Worm (Caenorhabditis elegans): ENCODE results near the gene twk-45.

Gene twk-45

ce11 chrIII:2834998-2835397, 33.3 kb upstream of the twk-45 start:
- TF ChIP-seq dmd-4 (tag; optimal IDR thresholded peaks at IDR 0.05): no peak
- TF ChIP-seq sem-4 (tag; optimal IDR thresholded peaks at IDR 0.05): no peak
- no peak for TF ChIP-seq skn-1 (tag; optimal IDR thresholded peaks at IDR 0.05)
- TF ChIP-seq lin-13 (GFP tag; optimal IDR thresholded peaks at IDR 0.05): no peak
- no peak for TF ChIP-seq lin-39 (tag; optimal IDR thresholded peaks at IDR 0.05)
- TF ChIP-seq crh-2 (tag; optimal IDR thresholded peaks at IDR 0.05): no peak
- TF ChIP-seq gmeb-1 (tag; optimal IDR thresholded peaks at IDR 0.05): no peak
- TF ChIP-seq ceh-16 (tag; optimal IDR thresholded peaks at IDR 0.05): no peak
- no peak for TF ChIP-seq snpc-4 (tag; optimal IDR thresholded peaks at IDR 0.05)
- TF ChIP-seq ceh-82 (tag; optimal IDR thresholded peaks at IDR 0.05): no peak

ce11 chrIII:2834363-2834762, 32.7 kb upstream of the twk-45 start, which contains the start of gene txdc-17:
Gene txdc-17, plus strand, starts transcription at chrIII:2834663.
- TF ChIP-seq R02D3.7 (tag; optimal IDR thresholded peaks at IDR 0.05): no peak
- TF ChIP-seq nhr-21 (tag; optimal IDR thresholded peaks at IDR 0.05): no peak
- no peak for TF ChIP-seq fos-1 (tag; optimal IDR thresholded peaks at IDR 0.05)
- TF ChIP-seq dmd-4 (tag; optimal IDR thresholded peaks at IDR 0.05): no peak
- no peak for TF ChIP-seq sma-3 (GFP tag; optimal IDR thresholded peaks at IDR 0.05)
- no peak for TF ChIP-seq nhr-77 (tag; optimal IDR thresholded peaks at IDR 0.05)
- TF ChIP-seq ceh-82 (tag; optimal IDR thresholded peaks at IDR 0.05): no peak
- TF ChIP-seq unc-39 (tag; optimal IDR thresholded peaks at IDR 0.05): no peak
- no peak for TF ChIP-seq nhr-6 (tag; optimal IDR thresholded peaks at IDR 0.05)
- TF ChIP-seq ztf-4 (tag; optimal IDR thresholded peaks at IDR 0.05): no peak
- TF ChIP-seq C34F6.9 (tag; optimal IDR thresholded peaks at IDR 0.05): no peak
- no peak for TF ChIP-seq elt-3 (tag; optimal IDR thresholded peaks at IDR 0.05)
- no peak for TF ChIP-seq lin-13 (GFP tag; optimal IDR thresholded peaks at IDR 0.05)
- no peak for TF ChIP-seq Y55F3AM.14 (GFP tag; optimal IDR thresholded peaks at IDR 0.05)
- TF ChIP-seq lin-11 (tag; optimal IDR thresholded peaks at IDR 0.05): no peak
- TF ChIP-seq ztf-11 (tag; optimal IDR thresholded peaks at IDR 0.05): no peak
- no peak for TF ChIP-seq mbf-1 (tag; optimal IDR thresholded peaks at IDR 0.05)
- no peak for TF ChIP-seq nhr-237 (tag; optimal IDR thresholded peaks at IDR 0.05)
- TF ChIP-seq peb-1 (tag; optimal IDR thresholded peaks at IDR 0.05): no peak
- no peak for TF ChIP-seq alr-1 (tag; optimal IDR thresholded peaks at IDR 0.05)

ce11 chrIII:2832483-2832882, 30.8 kb upstream of the twk-45 start, which contains the start of gene Y71H2AM.29:
Gene Y71H2AM.29, plus strand, starts transcription at chrIII:2832783.
- TF ChIP-seq C34F6.9 (tag; optimal IDR thresholded peaks at IDR 0.05) (no peak), nhr-23 (tag; optimal IDR thresholded peaks at IDR 0.05) (no peak), zag-1 (tag; optimal IDR thresholded peaks at IDR 0.05) (no peak), ztf-4 (tag; optimal IDR thresholded peaks at IDR 0.05) (no peak), nhr-11 (tag; optimal IDR thresholded peaks at IDR 0.05) (no peak), dmd-4 (tag; optimal IDR thresholded peaks at IDR 0.05) (no peak), egl-27 (tag; optimal IDR thresholded peaks at IDR 0.05) (no peak), unc-55 (GFP tag; optimal IDR thresholded peaks at IDR 0.05) (no peak), mab-5 (tag; optimal IDR thresholded peaks at IDR 0.05) (no peak), blmp-1 (tag; optimal IDR thresholded peaks at IDR 0.05; ENCODE audit: insufficient read depth) (no peak), ztf-11 (tag; optimal IDR thresholded peaks at IDR 0.05) (no peak), crh-2 (tag; optimal IDR thresholded peaks at IDR 0.05) (no peak), ceh-16 (tag; optimal IDR thresholded peaks at IDR 0.05) (no peak), mbf-1 (tag; optimal IDR thresholded peaks at IDR 0.05) (no peak), peb-1 (tag; optimal IDR thresholded peaks at IDR 0.05) (no peak), nhr-21 (tag; optimal IDR thresholded peaks at IDR 0.05) (no peak), elt-3 (tag; optimal IDR thresholded peaks at IDR 0.05) (no peak), unc-39 (tag; optimal IDR thresholded peaks at IDR 0.05) (no peak)

- TF ChIP-seq nhr-25 (tag; optimal IDR thresholded peaks at IDR 0.05) (no peak), nhr-11 (tag; optimal IDR thresholded peaks at IDR 0.05) (no peak), ztf-11 (tag; optimal IDR thresholded peaks at IDR 0.05) (no peak), zag-1 (tag; optimal IDR thresholded peaks at IDR 0.05) (no peak), skn-1 (tag; optimal IDR thresholded peaks at IDR 0.05) (no peak), sem-4 (tag; optimal IDR thresholded peaks at IDR 0.05) (no peak), nhr-237 (tag; optimal IDR thresholded peaks at IDR 0.05) (no peak), ztf-4 (tag; optimal IDR thresholded peaks at IDR 0.05) (no peak), fos-1 (tag; optimal IDR thresholded peaks at IDR 0.05) (no peak), elt-1 (tag; optimal IDR thresholded peaks at IDR 0.05) (no peak), mbf-1 (tag; optimal IDR thresholded peaks at IDR 0.05) (no peak), sma-9 (GFP tag; optimal IDR thresholded peaks at IDR 0.05) (no peak), sma-9 (tag; optimal IDR thresholded peaks at IDR 0.05) (no peak), lin-13 (GFP tag; optimal IDR thresholded peaks at IDR 0.05) (no peak)
These were observed 25.1 kb upstream of the twk-45 start, which contains the start of gene Y71H2AM.1 for ce11 chrIII:2826770-2827169. Gene Y71H2AM.1, plus strand, starts transcription at chrIII:2827070.

Data from whole organism, L2 larva.